Worm (Caenorhabditis elegans) whole organism, L1 larva: ENCODE data around the gene F44B9.9.

ENCODE experiments used
- C04F5.9 ChIP-seq: sonication (generic microtip); optimal IDR thresholded peaks from 2 replicates; lab custom pipeline; 2016; ENCODE audit warnings: missing genetic modification characterization, missing compliant biosample characterization
- C34B4.2 ChIP-seq: sonication (generic microtip); optimal IDR thresholded peaks from 2 replicates; lab custom pipeline; 2017; ENCODE audit warnings: mild to moderate bottlenecking, missing genetic modification characterization, missing compliant biosample characterization
- aly-2 ChIP-seq: fragments of 150-350 bp; optimal IDR thresholded peaks from 2 replicates; lab custom pipeline; 2014; ENCODE audit warnings: missing biosample characterization, missing genetic modification characterization
- blmp-1 ChIP-seq: fragments of 150-350 bp; optimal IDR thresholded peaks from 2 replicates; lab custom pipeline; 2014; ENCODE audit warnings: missing biosample characterization, missing genetic modification characterization
- ceh-82 ChIP-seq, 3 experiments: fragments of 150-350 bp in 1 of 3; sonication (generic microtip) in 2 of 3; optimal IDR thresholded peaks; 2 replicates each; lab custom pipeline; 2014 to 2017; ENCODE audit warnings: missing biosample characterization in 3 of 3, missing genetic modification characterization in 3 of 3
- ceh-88 ChIP-seq: fragments of 200-800 bp; sonication (Bioruptor generic); IDR thresholded peaks from 2 replicates; pipeline ENCODE4 v1.3.6; 2022; ENCODE audit warnings: missing genetic modification characterization, missing compliant biosample characterization
- efl-1 ChIP-seq, 4 experiments: fragments of 150-350 bp; optimal IDR thresholded peaks in 3 of 4; peaks in 1 of 4; 1 replicate in 1 of 4; 2 replicates in 3 of 4; lab custom pipeline; 2014; ENCODE audit warnings: missing biosample characterization in 2 of 4, missing genetic modification characterization in 2 of 4, missing genetic modification reagents in 2 of 4
- elt-2 ChIP-seq: sonication (generic microtip); optimal IDR thresholded peaks from 2 replicates; lab custom pipeline; 2016; ENCODE audit warnings: missing genetic modification characterization, mild to moderate bottlenecking, inconsistent platforms, missing compliant biosample characterization, missing genetic modification reagents
- elt-3 ChIP-seq, 6 experiments: fragments of 150-350 bp in 1 of 6; sonication (generic microtip); optimal IDR thresholded peaks; 2 replicates each; lab custom pipeline; 2017 to 2018; ENCODE audit warnings: missing biosample characterization in 6 of 6, missing genetic modification characterization in 6 of 6, inconsistent platforms in 1 of 6
- ets-5 ChIP-seq: fragments of 200-800 bp; sonication (Bioruptor generic); IDR thresholded peaks from 2 replicates; pipeline ENCODE4 v1.3.6; 2022; ENCODE audit warnings: missing genetic modification characterization, missing compliant biosample characterization
- fkh-10 ChIP-seq: sonication (generic microtip); optimal IDR thresholded peaks from 2 replicates; lab custom pipeline; 2017; ENCODE audit warnings: missing biosample characterization, missing genetic modification reagents, missing genetic modification characterization
- fkh-4 ChIP-seq: sonication (generic microtip); optimal IDR thresholded peaks from 2 replicates; lab custom pipeline; 2016; ENCODE audit warnings: missing compliant biosample characterization, missing genetic modification characterization, borderline replicate concordance
- hlh-17 ChIP-seq: fragments of 200-800 bp; sonication (Bioruptor generic); optimal IDR thresholded peaks from 2 replicates; lab custom pipeline; 2018; ENCODE audit warnings: missing genetic modification characterization, mild to moderate bottlenecking, missing compliant biosample characterization, moderate library complexity, borderline replicate concordance
- hpl-2 ChIP-seq: fragments of 150-350 bp; optimal IDR thresholded peaks from 2 replicates; lab custom pipeline; 2014; ENCODE audit warnings: missing biosample characterization, missing genetic modification reagents, missing genetic modification characterization
- lin-14 ChIP-seq: fragments of 200-800 bp; sonication (Bioruptor generic); optimal IDR thresholded peaks from 2 replicates; lab custom pipeline; 2018; ENCODE audit warnings: mild to moderate bottlenecking, missing genetic modification characterization, moderate library complexity, missing compliant biosample characterization
- lin-35 ChIP-seq, 2 experiments: fragments of 150-350 bp; optimal IDR thresholded peaks; 2 replicates each; lab custom pipeline; 2014; ENCODE audit warnings: missing biosample characterization in 2 of 2, missing genetic modification characterization in 2 of 2, missing genetic modification reagents in 2 of 2
- lir-3 ChIP-seq: sonication (generic microtip); optimal IDR thresholded peaks from 2 replicates; lab custom pipeline; 2016; ENCODE audit warnings: mild to moderate bottlenecking, missing genetic modification characterization, moderate library complexity, missing compliant biosample characterization; ENCODE audit not compliant: poor library complexity
- lsy-2 ChIP-seq, 2 experiments: fragments of 150-350 bp; optimal IDR thresholded peaks; 2 replicates each; lab custom pipeline; 2014; ENCODE audit warnings: missing biosample characterization in 2 of 2, missing genetic modification characterization in 2 of 2
- mab-9 ChIP-seq: fragments of 200-800 bp; sonication (Bioruptor generic); IDR thresholded peaks from 2 replicates; pipeline ENCODE4 v1.3.6; 2022; ENCODE audit warnings: missing genetic modification reagents, missing genetic modification characterization, missing compliant biosample characterization
- mdl-1 ChIP-seq, 2 experiments: fragments of 150-350 bp; optimal IDR thresholded peaks; 2 replicates each; lab custom pipeline; 2014 to 2017; ENCODE audit warnings: missing biosample characterization in 2 of 2, missing genetic modification characterization in 2 of 2, inconsistent platforms in 1 of 2
- mef-2 ChIP-seq: fragments of 150-350 bp; optimal IDR thresholded peaks from 2 replicates; lab custom pipeline; 2014; ENCODE audit warnings: missing biosample characterization, missing genetic modification characterization
- nhr-11 ChIP-seq: fragments of 150-350 bp; optimal IDR thresholded peaks from 2 replicates; lab custom pipeline; 2014; ENCODE audit warnings: missing biosample characterization, missing genetic modification characterization
- nhr-19 ChIP-seq: fragments of 200-800 bp; sonication (Bioruptor generic); conservative IDR thresholded peaks from 2 replicates; pipeline ENCODE4 v1.3.6; 2022; ENCODE audit warnings: missing genetic modification characterization, missing compliant biosample characterization
- nhr-20 ChIP-seq: sonication (generic microtip); optimal IDR thresholded peaks from 2 replicates; lab custom pipeline; 2016; ENCODE audit warnings: mild to moderate bottlenecking, missing genetic modification characterization, missing compliant biosample characterization
- nhr-237 ChIP-seq: fragments of 150-350 bp; optimal IDR thresholded peaks from 2 replicates; lab custom pipeline; 2014; ENCODE audit warnings: missing biosample characterization, missing genetic modification characterization
- nhr-28 ChIP-seq: fragments of 150-350 bp; optimal IDR thresholded peaks from 2 replicates; lab custom pipeline; 2014; ENCODE audit warnings: missing biosample characterization, missing genetic modification characterization
- nhr-47 ChIP-seq: sonication (generic microtip); optimal IDR thresholded peaks from 2 replicates; lab custom pipeline; 2016; ENCODE audit warnings: mild to moderate bottlenecking, missing genetic modification characterization, moderate library complexity, missing compliant biosample characterization
- nhr-76 ChIP-seq: sonication (generic microtip); optimal IDR thresholded peaks from 2 replicates; lab custom pipeline; 2017; ENCODE audit warnings: missing biosample characterization, missing genetic modification characterization
- nhr-77 ChIP-seq: fragments of 150-350 bp; optimal IDR thresholded peaks from 2 replicates; lab custom pipeline; 2014; ENCODE audit warnings: missing biosample characterization, missing genetic modification characterization
- pag-3 ChIP-seq: sonication (generic microtip); optimal IDR thresholded peaks from 2 replicates; lab custom pipeline; 2017; ENCODE audit warnings: missing genetic modification characterization, mild to moderate bottlenecking, missing compliant biosample characterization, antibody characterized with exemption, borderline replicate concordance; ENCODE audit not compliant: insufficient read depth
- pax-3 ChIP-seq: fragments of 200-800 bp; sonication (Bioruptor generic); optimal IDR thresholded peaks from 2 replicates; lab custom pipeline; 2018; ENCODE audit warnings: mild to moderate bottlenecking, missing genetic modification characterization, moderate library complexity, missing compliant biosample characterization
- skn-1 ChIP-seq: fragments of 150-350 bp; optimal IDR thresholded peaks from 2 replicates; lab custom pipeline; 2014; ENCODE audit warnings: missing biosample characterization, missing genetic modification characterization
- snu-23 ChIP-seq: sonication (generic microtip); optimal IDR thresholded peaks from 2 replicates; lab custom pipeline; 2016; ENCODE audit warnings: missing genetic modification characterization, missing compliant biosample characterization
- sox-4 ChIP-seq: sonication (generic microtip); optimal IDR thresholded peaks from 2 replicates; lab custom pipeline; 2016; ENCODE audit warnings: missing genetic modification characterization, missing compliant biosample characterization
- sup-37 ChIP-seq: fragments of 200-800 bp; sonication (Bioruptor generic); optimal IDR thresholded peaks from 2 replicates; lab custom pipeline; 2018; ENCODE audit warnings: mild to moderate bottlenecking, missing genetic modification characterization, missing compliant biosample characterization
- tlp-1 ChIP-seq: fragments of 150-350 bp; optimal IDR thresholded peaks from 2 replicates; lab custom pipeline; 2014; ENCODE audit warnings: missing biosample characterization, missing genetic modification characterization
- unc-62 ChIP-seq: fragments of 150-350 bp; optimal IDR thresholded peaks from 2 replicates; lab custom pipeline; 2014; ENCODE audit warnings: missing biosample characterization, missing genetic modification reagents, missing genetic modification characterization
- unc-86 ChIP-seq: sonication (generic microtip); optimal IDR thresholded peaks from 2 replicates; lab custom pipeline; 2016; ENCODE audit warnings: missing genetic modification characterization, missing compliant biosample characterization
- unc-98 ChIP-seq: fragments of 200-800 bp; sonication (Bioruptor generic); IDR thresholded peaks from 2 replicates; pipeline ENCODE4 v1.3.6; 2022; ENCODE audit warnings: missing genetic modification characterization, missing compliant biosample characterization
- xbp-1 ChIP-seq: sonication (generic microtip); optimal IDR thresholded peaks from 2 replicates; lab custom pipeline; 2016; ENCODE audit warnings: missing genetic modification characterization, missing compliant biosample characterization
- zag-1 ChIP-seq: fragments of 150-350 bp; optimal IDR thresholded peaks from 2 replicates; lab custom pipeline; 2014; ENCODE audit warnings: missing biosample characterization, missing genetic modification characterization
- ztf-11 ChIP-seq, 2 experiments: sonication (generic microtip); optimal IDR thresholded peaks; 2 replicates each; lab custom pipeline; 2016 to 2017; ENCODE audit warnings: missing genetic modification characterization in 2 of 2, missing biosample characterization in 1 of 2, missing compliant biosample characterization in 1 of 2
- ztf-4 ChIP-seq: fragments of 150-350 bp; optimal IDR thresholded peaks from 2 replicates; lab custom pipeline; 2014; ENCODE audit warnings: missing biosample characterization, missing genetic modification characterization

Gene F44B9.9

ce11 chrIII:8047412-8047811 lies 16.5 kb upstream of the F44B9.9 start, which contains the start of gene K12H4.2:
TSS of gene K12H4.2 (plus strand) at chrIII:8047712.
- TF ChIP-seq ztf-11 (tag; optimal IDR thresholded peaks at IDR 0.05; lab: Kevin White, UChicago) (no peak), efl-1 (optimal IDR thresholded peaks at IDR 0.05; lab: Kevin White, UChicago) (no peak), efl-1 (GFP tag; optimal IDR thresholded peaks at IDR 0.05 in 1 of 2; lab: Kevin White, UChicago) (peak in 1 of 2 experiments; percentile 12)

- no peak for TF ChIP-seq mab-9 (GFP tag; lab: Robert Waterston, UW)
- TF ChIP-seq sup-37 (GFP tag; lab: Kevin White, UChicago): no peak
- TF ChIP-seq elt-2: no peak
- no peak for TF ChIP-seq mdl-1 (tag; optimal IDR thresholded peaks at IDR 0.05; lab: Kevin White, UChicago)
- no peak for TF ChIP-seq C04F5.9 (tag; lab: Kevin White, UChicago)
- no peak for TF ChIP-seq fkh-10
- TF ChIP-seq pag-3 (tag; lab: Kevin White, UChicago): no peak
- TF ChIP-seq nhr-28: no peak
- TF ChIP-seq, all 84 proteins: peak for 0
Measured at ce11 chrIII:8045734-8046133, 14.9 kb upstream of the F44B9.9 start, which contains the start of gene K12H4.3. TSS of gene K12H4.3 (plus strand) at chrIII:8046034.

- TF ChIP-seq unc-98 (GFP tag; lab: Robert Waterston, UW): no peak
- no peak for TF ChIP-seq ceh-88 (GFP tag; lab: Robert Waterston, UW)
- TF ChIP-seq hpl-2: no peak
- no peak for TF ChIP-seq ets-5 (GFP tag; lab: Robert Waterston, UW)
- no peak for TF ChIP-seq lin-14
- no peak for TF ChIP-seq elt-3 (tag; optimal IDR thresholded peaks at IDR 0.05; lab: Kevin White, UChicago)
- TF ChIP-seq sup-37 (GFP tag; lab: Kevin White, UChicago): no peak
- no peak for TF ChIP-seq mef-2
- no peak for TF ChIP-seq snu-23 (GFP tag; lab: Kevin White, UChicago)
- TF ChIP-seq ztf-11 (tag; optimal IDR thresholded peaks at IDR 0.05; lab: Kevin White, UChicago): no peak
- no peak for TF ChIP-seq zag-1 (tag; lab: Kevin White, UChicago)
- no peak for TF ChIP-seq lir-3
- TF ChIP-seq, all 84 proteins: peak for 0
Measured at ce11 chrIII:8044717-8045116, 13.9 kb upstream of the F44B9.9 start, which contains the start of gene spcs-3. TSS of gene spcs-3 (plus strand) at chrIII:8045017.

ce11 chrIII:8044187-8044586 lies 13.3 kb upstream of the F44B9.9 start, which contains the start of gene K12H4.5:
TSS of gene K12H4.5 (plus strand) at chrIII:8044487.
- TF ChIP-seq skn-1: no peak
- TF ChIP-seq sup-37 (GFP tag; lab: Kevin White, UChicago): no peak
- TF ChIP-seq zag-1 (tag; lab: Kevin White, UChicago): no peak
- no peak for TF ChIP-seq efl-1 (optimal IDR thresholded peaks at IDR 0.05; lab: Kevin White, UChicago)
- TF ChIP-seq efl-1 (GFP tag; optimal IDR thresholded peaks at IDR 0.05 in 1 of 2; lab: Kevin White, UChicago): no peak
- no peak for TF ChIP-seq ztf-4 (tag; lab: Kevin White, UChicago)
- TF ChIP-seq unc-62 (GFP tag; lab: Kevin White, UChicago): no peak
- TF ChIP-seq ets-5 (GFP tag; lab: Robert Waterston, UW): no peak
- no peak for TF ChIP-seq nhr-20
- no peak for TF ChIP-seq fkh-4
- no peak for TF ChIP-seq hpl-2
- no peak for TF ChIP-seq mdl-1 (tag; optimal IDR thresholded peaks at IDR 0.05; lab: Kevin White, UChicago)
- no peak for TF ChIP-seq ceh-82 (tag; optimal IDR thresholded peaks at IDR 0.05; lab: Kevin White, UChicago)

ce11 chrIII:8043784-8044183 lies 12.9 kb upstream of the F44B9.9 start:
- TF ChIP-seq mab-9 (GFP tag; lab: Robert Waterston, UW) (peak; percentile 86), tlp-1 (tag; lab: Kevin White, UChicago) (no peak), xbp-1 (tag; lab: Kevin White, UChicago) (peak; percentile 96), elt-3 (tag; optimal IDR thresholded peaks at IDR 0.05; lab: Kevin White, UChicago) (peak; percentile 6 to 98 (median 74)), ceh-82 (tag; optimal IDR thresholded peaks at IDR 0.05; lab: Kevin White, UChicago) (peak; percentile 99), nhr-77 (tag; lab: Kevin White, UChicago) (peak; percentile 99), nhr-237 (tag; lab: Kevin White, UChicago) (peak; percentile 96), C34B4.2 (tag; lab: Kevin White, UChicago) (no peak), lin-35 (GFP tag; optimal IDR thresholded peaks at IDR 0.05; lab: Kevin White, UChicago) (peak; percentile 93 to 97), nhr-11 (tag; lab: Kevin White, UChicago) (peak; percentile 80), efl-1 (optimal IDR thresholded peaks at IDR 0.05; lab: Kevin White, UChicago) (peak; percentile 96 to 98), efl-1 (GFP tag; optimal IDR thresholded peaks at IDR 0.05 in 1 of 2; lab: Kevin White, UChicago) (peak; percentile 87 to 98), nhr-19 (peak; percentile 94), aly-2 (peak; percentile 89), pax-3 (tag; lab: Kevin White, UChicago) (peak; percentile 97), sox-4 (tag; lab: Kevin White, UChicago) (peak; percentile 85), nhr-47 (tag; lab: Kevin White, UChicago) (peak; percentile 96), unc-86 (tag; lab: Kevin White, UChicago) (peak; percentile 94), blmp-1 (tag; lab: Kevin White, UChicago) (peak; percentile 87), hlh-17 (GFP tag; lab: Kevin White, UChicago) (no peak), nhr-76 (tag; lab: Kevin White, UChicago) (peak; percentile 17), lsy-2 (tag; optimal IDR thresholded peaks at IDR 0.05; lab: Kevin White, UChicago) (peak; percentile 96 to 98), elt-2 (peak; percentile 75)
